Fruit fly (Drosophila melanogaster) whole organism, embryonic: ENCODE data around the gene Pp1-87B.

ENCODE experiments used
- Bdp1 ChIP-seq: fragments of 200-800 bp; sonication (Bioruptor generic); optimal IDR thresholded peaks from 3 replicates; lab custom pipeline; 2016; ENCODE audit warnings: missing biosample characterization, missing genetic modification characterization
- C15 ChIP-seq: fragments of 200-800 bp; sonication (Bioruptor generic); IDR thresholded peaks from 3 replicates; pipeline ENCODE4 v1.3.6; 2022; ENCODE audit warnings: missing biosample characterization, missing genetic modification characterization
- CG10267 ChIP-seq: fragments of 200-800 bp; sonication (Bioruptor generic); optimal IDR thresholded peaks from 2 replicates; lab custom pipeline; 2018; ENCODE audit warnings: missing biosample characterization, mild to moderate bottlenecking, missing genetic modification characterization, moderate library complexity
- CG11560 ChIP-seq: fragments of 200-800 bp; sonication (Bioruptor generic); IDR thresholded peaks from 3 replicates; pipeline ENCODE4 v1.3.6; 2022; ENCODE audit warnings: missing biosample characterization, missing genetic modification characterization
- CG1233 ChIP-seq: fragments of 200-800 bp; sonication (Bioruptor generic); optimal IDR thresholded peaks from 4 replicates; lab custom pipeline; 2018; ENCODE audit warnings: missing biosample characterization, mild to moderate bottlenecking, missing genetic modification characterization
- CG12769 ChIP-seq: fragments of 200-800 bp; sonication (Bioruptor generic); optimal IDR thresholded peaks from 2 replicates; lab custom pipeline; 2019; ENCODE audit warnings: missing biosample characterization, mild to moderate bottlenecking, missing genetic modification characterization, moderate library complexity
- CG13296 ChIP-seq: fragments of 200-800 bp; sonication (Bioruptor generic); optimal IDR thresholded peaks from 3 replicates; lab custom pipeline; 2018; ENCODE audit warnings: missing biosample characterization, mild to moderate bottlenecking, missing genetic modification characterization
- CG15073 ChIP-seq: fragments of 200-800 bp; sonication (Bioruptor generic); optimal IDR thresholded peaks from 2 replicates; lab custom pipeline; 2016; ENCODE audit warnings: missing biosample characterization, missing genetic modification characterization
- CG15514 ChIP-seq: fragments of 200-800 bp; sonication (Bioruptor generic); optimal IDR thresholded peaks from 3 replicates; lab custom pipeline; 2017; ENCODE audit warnings: missing biosample characterization, missing genetic modification characterization, mild to moderate bottlenecking, moderate library complexity, missing genetic modification reagents
- CG1647 ChIP-seq: fragments of 200-800 bp; sonication (Bioruptor generic); optimal IDR thresholded peaks from 3 replicates; lab custom pipeline; 2016; ENCODE audit warnings: missing biosample characterization, missing genetic modification characterization
- CG16813 ChIP-seq: fragments of 200-800 bp; sonication (Bioruptor generic); IDR thresholded peaks from 3 replicates; pipeline ENCODE4 v1.3.6; 2022; ENCODE audit warnings: missing biosample characterization, missing genetic modification characterization; ENCODE audit not compliant: partially characterized antibody
- CG17802 ChIP-seq: fragments of 200-800 bp; sonication (Bioruptor generic); optimal IDR thresholded peaks from 2 replicates; lab custom pipeline; 2018; ENCODE audit warnings: missing biosample characterization, mild to moderate bottlenecking, missing genetic modification characterization, moderate library complexity
- CG2120 ChIP-seq: fragments of 200-800 bp; sonication (Bioruptor generic); optimal IDR thresholded peaks from 3 replicates; lab custom pipeline; 2016; ENCODE audit warnings: missing biosample characterization, missing genetic modification characterization
- CG4820 ChIP-seq: fragments of 200-800 bp; sonication (Bioruptor generic); optimal IDR thresholded peaks from 3 replicates; lab custom pipeline; 2016; ENCODE audit warnings: missing biosample characterization, missing genetic modification characterization
- CG6254 ChIP-seq: fragments of 200-800 bp; sonication (Bioruptor generic); optimal IDR thresholded peaks from 3 replicates; lab custom pipeline; 2017; ENCODE audit warnings: mild to moderate bottlenecking, missing biosample characterization, missing genetic modification reagents, missing genetic modification characterization
- CG6689 ChIP-seq: fragments of 200-800 bp; sonication (Bioruptor generic); IDR thresholded peaks from 2 replicates; pipeline ENCODE4 v1.3.6; 2022; ENCODE audit warnings: missing biosample characterization, missing genetic modification characterization
- CG6813 ChIP-seq: fragments of 200-800 bp; sonication (Bioruptor generic); optimal IDR thresholded peaks from 2 replicates; lab custom pipeline; 2017; ENCODE audit warnings: missing biosample characterization, missing genetic modification characterization, mild to moderate bottlenecking, moderate library complexity, missing genetic modification reagents
- CG7786 ChIP-seq: fragments of 200-800 bp; sonication (Bioruptor generic); optimal IDR thresholded peaks from 2 replicates; lab custom pipeline; 2016; ENCODE audit warnings: missing biosample characterization, missing genetic modification characterization
- CG8388 ChIP-seq: fragments of 200-800 bp; sonication (Bioruptor generic); optimal IDR thresholded peaks from 2 replicates; lab custom pipeline; 2019; ENCODE audit warnings: missing biosample characterization, mild to moderate bottlenecking, missing genetic modification characterization, moderate library complexity
- CG9215 ChIP-seq: fragments of 200-800 bp; sonication (Bioruptor generic); IDR thresholded peaks from 2 replicates; pipeline ENCODE4 v1.3.6; 2022; ENCODE audit warnings: missing biosample characterization, missing genetic modification characterization
- Ets65A ChIP-seq: fragments of 200-800 bp; sonication (Bioruptor generic); peaks from one replicate; lab custom pipeline; 2016; ENCODE audit warnings: missing biosample characterization, missing genetic modification characterization
- Lpt ChIP-seq: fragments of >200 bp; optimal IDR thresholded peaks from 2 replicates; lab custom pipeline; 2018; ENCODE audit warnings: missing biosample characterization, missing genetic modification characterization
- Max ChIP-seq: fragments of 200-800 bp; sonication (Bioruptor generic); optimal IDR thresholded peaks from 2 replicates; lab custom pipeline; 2016; ENCODE audit warnings: missing biosample characterization, mild to moderate bottlenecking, missing genetic modification characterization
- Opbp ChIP-seq: fragments of 200-800 bp; sonication (Bioruptor generic); IDR thresholded peaks from 3 replicates; pipeline ENCODE4 v1.3.6; 2022; ENCODE audit warnings: missing biosample characterization, missing genetic modification characterization; ENCODE audit not compliant: partially characterized antibody
- Ravus ChIP-seq: fragments of 200-800 bp; sonication (Bioruptor generic); IDR thresholded peaks from 2 replicates; pipeline ENCODE4 v1.3.6; 2022; ENCODE audit warnings: missing biosample characterization, missing genetic modification characterization
- Rfx ChIP-seq: fragments of 200-800 bp; sonication (Bioruptor generic); IDR thresholded peaks from 2 replicates; pipeline ENCODE4 v1.3.6; 2022; ENCODE audit warnings: missing biosample characterization, missing genetic modification characterization
- Sin3A ChIP-seq: fragments of >200 bp; optimal IDR thresholded peaks from 2 replicates; lab custom pipeline; 2018
- Trl ChIP-seq, 3 experiments: fragments of >200 bp in 2 of 3; fragments of 200-800 bp in 1 of 3; sonication (Bioruptor generic) in 1 of 3; optimal IDR thresholded peaks; 2 replicates in 1 of 3; 3 replicates in 2 of 3; lab custom pipeline; 2016 to 2017; ENCODE audit warnings: missing biosample characterization in 1 of 3, missing genetic modification characterization in 1 of 3
- YL-1 ChIP-seq: fragments of 200-800 bp; sonication (Bioruptor generic); optimal IDR thresholded peaks from 3 replicates; lab custom pipeline; 2017; ENCODE audit warnings: missing biosample characterization, mild to moderate bottlenecking, missing genetic modification characterization
- bowl ChIP-seq: fragments of 200-800 bp; sonication (Bioruptor generic); IDR thresholded peaks from 2 replicates; pipeline ENCODE4 v1.3.6; 2022; ENCODE audit warnings: missing biosample characterization, missing genetic modification characterization
- br ChIP-seq: fragments of >200 bp; optimal IDR thresholded peaks from 2 replicates; lab custom pipeline; 2017
- dmrt99B ChIP-seq: fragments of 200-800 bp; sonication (Bioruptor generic); optimal IDR thresholded peaks from 2 replicates; lab custom pipeline; 2018; ENCODE audit warnings: missing biosample characterization, mild to moderate bottlenecking, missing genetic modification characterization, moderate library complexity
- esg ChIP-seq: fragments of 200-800 bp; sonication (Bioruptor generic); conservative IDR thresholded peaks from 2 replicates; pipeline ENCODE4 v1.3.6; 2022; ENCODE audit warnings: missing biosample characterization, missing genetic modification characterization
- gcm ChIP-seq: fragments of 200-800 bp; sonication (Bioruptor generic); optimal IDR thresholded peaks from 2 replicates; lab custom pipeline; 2019; ENCODE audit warnings: missing biosample characterization, mild to moderate bottlenecking, missing genetic modification characterization, moderate library complexity
- gfzf ChIP-seq: fragments of 200-800 bp; sonication (Bioruptor generic); optimal IDR thresholded peaks from 2 replicates; lab custom pipeline; 2016; ENCODE audit warnings: missing biosample characterization, mild to moderate bottlenecking, missing genetic modification characterization, moderate library complexity
- grn ChIP-seq: fragments of 200-800 bp; sonication (Bioruptor generic); optimal IDR thresholded peaks from 3 replicates; lab custom pipeline; 2017; ENCODE audit warnings: missing biosample characterization, missing genetic modification characterization
- maf-S ChIP-seq: fragments of 200-800 bp; sonication (Bioruptor generic); optimal IDR thresholded peaks from 2 replicates; lab custom pipeline; 2016; ENCODE audit warnings: missing biosample characterization, missing genetic modification characterization
- mam ChIP-seq: fragments of 200-800 bp; sonication (Bioruptor generic); optimal IDR thresholded peaks from 3 replicates; lab custom pipeline; 2016; ENCODE audit warnings: missing biosample characterization, missing genetic modification characterization
- nau ChIP-seq: fragments of 200-800 bp; sonication (Bioruptor generic); optimal IDR thresholded peaks from 3 replicates; lab custom pipeline; 2017; ENCODE audit warnings: missing biosample characterization, mild to moderate bottlenecking, missing genetic modification characterization, missing genetic modification reagents
- nerfin-2 ChIP-seq: fragments of 200-800 bp; sonication (Bioruptor generic); IDR thresholded peaks from 2 replicates; pipeline ENCODE4 v1.3.6; 2022; ENCODE audit warnings: missing biosample characterization, missing genetic modification characterization; ENCODE audit not compliant: partially characterized antibody
- onecut ChIP-seq: fragments of 200-800 bp; sonication (Bioruptor generic); IDR thresholded peaks from 2 replicates; pipeline ENCODE4 v1.3.6; 2022; ENCODE audit warnings: missing biosample characterization, missing genetic modification characterization
- peb ChIP-seq: fragments of 200-800 bp; sonication (Bioruptor generic); IDR thresholded peaks from 2 replicates; pipeline ENCODE4 v1.3.6; 2022; ENCODE audit warnings: missing biosample characterization, missing genetic modification characterization
- pita ChIP-seq: fragments of 200-800 bp; sonication (Bioruptor generic); optimal IDR thresholded peaks from 2 replicates; lab custom pipeline; 2017; ENCODE audit warnings: missing biosample characterization, mild to moderate bottlenecking, missing genetic modification characterization
- psq ChIP-seq: fragments of 200-800 bp; sonication (Bioruptor generic); optimal IDR thresholded peaks from 2 replicates; lab custom pipeline; 2017; ENCODE audit warnings: missing biosample characterization, missing genetic modification characterization
- row ChIP-seq: fragments of 200-800 bp; sonication (Bioruptor generic); IDR thresholded peaks from 3 replicates; pipeline ENCODE4 v1.3.6; 2022; ENCODE audit warnings: missing biosample characterization, missing genetic modification characterization
- sr ChIP-seq: fragments of 200-800 bp; sonication (Bioruptor generic); IDR thresholded peaks from 3 replicates; pipeline ENCODE4 v1.3.6; 2022; ENCODE audit warnings: missing biosample characterization, missing genetic modification characterization
- tna ChIP-seq: fragments of 200-800 bp; sonication (Bioruptor generic); IDR thresholded peaks from 2 replicates; pipeline ENCODE4 v1.3.6; 2022; ENCODE audit warnings: missing biosample characterization, missing genetic modification characterization; ENCODE audit not compliant: partially characterized antibody
- trh ChIP-seq: fragments of 200-800 bp; sonication (Bioruptor generic); optimal IDR thresholded peaks from 2 replicates; lab custom pipeline; 2016; ENCODE audit warnings: missing biosample characterization, missing genetic modification characterization
- twi ChIP-seq: fragments of 200-800 bp; optimal IDR thresholded peaks from 2 replicates; lab custom pipeline; 2019; ENCODE audit warnings: missing biosample characterization, mild to moderate bottlenecking, missing genetic modification characterization, moderate library complexity
- usp ChIP-seq: fragments of >200 bp; optimal IDR thresholded peaks from 2 replicates; lab custom pipeline; 2017; ENCODE audit warnings: missing biosample characterization, missing genetic modification characterization
- wdn ChIP-seq: fragments of 200-800 bp; sonication (Bioruptor generic); IDR thresholded peaks from 2 replicates; pipeline ENCODE4 v1.3.6; 2022; ENCODE audit warnings: missing biosample characterization, missing genetic modification characterization
- zf30C ChIP-seq: fragments of 200-800 bp; sonication (Bioruptor generic); optimal IDR thresholded peaks from 3 replicates; lab custom pipeline; 2018; ENCODE audit warnings: missing biosample characterization, mild to moderate bottlenecking, missing genetic modification characterization

Pp1-87B gene

DNA sequence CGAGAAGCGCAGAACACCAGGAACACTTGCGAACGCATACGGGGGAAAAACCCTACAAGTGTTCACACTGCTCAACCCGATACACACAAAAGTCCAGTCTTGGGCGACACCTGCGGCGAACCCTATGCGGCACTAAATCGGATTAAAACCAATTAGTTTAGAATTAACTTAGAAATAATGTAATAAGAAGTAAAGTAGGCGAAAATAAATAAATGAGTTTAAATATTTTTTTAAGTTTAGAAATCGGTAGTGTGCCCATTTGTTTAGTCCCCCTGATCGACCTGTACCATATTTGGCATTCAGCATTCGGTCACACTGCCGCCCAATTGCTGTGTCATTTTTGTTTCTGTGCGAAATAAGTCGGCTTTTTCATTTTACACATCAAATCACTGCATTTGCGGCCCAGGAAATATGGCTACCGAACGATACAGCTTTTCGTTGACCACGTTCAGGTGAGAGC lies 5.3 kb upstream of the Pp1-87B start, which contains the start of gene Prosalpha2 (continued):
- no peak for TF ChIP-seq peb
- peak; percentile 83 for TF ChIP-seq gfzf (GFP tag; lab: Kevin White, UChicago)
- TF ChIP-seq bowl (GFP tag; lab: Robert Waterston, UW), result no peak
- TF ChIP-seq esg (GFP tag; lab: Robert Waterston, UW), result no peak
- TF ChIP-seq nau, result no peak
- no peak for TF ChIP-seq Lpt
- peak; percentile 52 for TF ChIP-seq CG2120 (GFP tag; lab: Kevin White, UChicago)
- TF ChIP-seq C15 (GFP tag; lab: Robert Waterston, UW), result no peak
- no peak for TF ChIP-seq CG13296
- TF ChIP-seq mam, result no peak
- TF ChIP-seq usp (GFP tag; lab: Kevin White, UChicago), result no peak
- no peak for TF ChIP-seq CG1233 (GFP tag; lab: Kevin White, UChicago)
- peak; percentile 66 for TF ChIP-seq Sin3A (lab: Kevin White, UChicago)
- TF ChIP-seq Trl (optimal IDR thresholded peaks at IDR 0.05; lab: Kevin White, UChicago), result no peak
- no peak for TF ChIP-seq Trl (GFP tag; optimal IDR thresholded peaks at IDR 0.05; lab: Kevin White, UChicago)
- TF ChIP-seq CG16813, result no peak; the same call in 2 of the 3 replicates
- TF ChIP-seq CG10267 (tag; lab: Kevin White, UChicago), result peak; percentile 45
- TF ChIP-seq Opbp (GFP tag; lab: Robert Waterston, UW), result no peak
- no peak for TF ChIP-seq CG11560 (tag; lab: Robert Waterston, UW)
- TF ChIP-seq CG9215 (GFP tag; lab: Robert Waterston, UW), result no peak
- no peak for TF ChIP-seq CG6689
- peak; percentile 53 for TF ChIP-seq YL-1
- no peak for TF ChIP-seq CG8388 (GFP tag; lab: Kevin White, UChicago)
- no peak for TF ChIP-seq dmrt99B (tag; lab: Kevin White, UChicago)
- peak; percentile 19 for TF ChIP-seq zf30C
- TF ChIP-seq psq (GFP tag; lab: Kevin White, UChicago), result no peak
- no peak for TF ChIP-seq Ravus (GFP tag; lab: Robert Waterston, UW)
- TF ChIP-seq grn, result no peak
- peak; percentile 62 for TF ChIP-seq CG15514
- TF ChIP-seq CG4820 (GFP tag; lab: Kevin White, UChicago), result no peak
- TF ChIP-seq CG6813 (GFP tag; lab: Kevin White, UChicago), result no peak
- no peak for TF ChIP-seq onecut (GFP tag; lab: Robert Waterston, UW)
- TF ChIP-seq Bdp1 (GFP tag; lab: Kevin White, UChicago), result no peak
- no peak for TF ChIP-seq gcm (GFP tag; lab: Kevin White, UChicago)
- no peak for TF ChIP-seq pita (GFP tag; lab: Kevin White, UChicago)
- TF ChIP-seq nerfin-2 (GFP tag; lab: Robert Waterston, UW), result no peak
- 0 out of 2 replicates have a peak, but pooled peaks have one; percentile 21 for TF ChIP-seq Rfx (GFP tag; lab: Robert Waterston, UW)
- TF ChIP-seq row, result peak; percentile 59
- no peak for TF ChIP-seq CG1647 (GFP tag; lab: Kevin White, UChicago)
- TF ChIP-seq trh (GFP tag; lab: Kevin White, UChicago), result no peak
- TF ChIP-seq CG7786 (GFP tag; lab: Kevin White, UChicago), result no peak
- no peak for TF ChIP-seq sr (GFP tag; lab: Robert Waterston, UW)
- TF ChIP-seq CG15073 (GFP tag; lab: Kevin White, UChicago), result no peak
- TF ChIP-seq CG12769 (tag; lab: Kevin White, UChicago), result no peak
- TF ChIP-seq Max (GFP tag; lab: Kevin White, UChicago), result no peak
- TF ChIP-seq Ets65A (GFP tag; lab: Kevin White, UChicago), result no peak
- TF ChIP-seq maf-S (GFP tag; lab: Kevin White, UChicago), result no peak
- TF ChIP-seq twi (tag; lab: Kevin White, UChicago), result no peak
- TF ChIP-seq CG17802 (tag; lab: Kevin White, UChicago), result peak; percentile 64
- no peak for TF ChIP-seq CG6254 (GFP tag; lab: Kevin White, UChicago)
- TF ChIP-seq tna (GFP tag; lab: Robert Waterston, UW), result no peak
- TF ChIP-seq br (lab: Kevin White, UChicago), result no peak
- no peak for TF ChIP-seq wdn (GFP tag; lab: Robert Waterston, UW)
